Worm (Caenorhabditis elegans) whole organism, L3 larva: Measurements from ENCODE around the gene F17C11.11.

ENCODE experiments used
- R02D3.7 ChIP-seq: fragments of 150-350 bp; optimal IDR thresholded peaks from 2 replicates; lab custom pipeline; 2014; ENCODE audit warnings: missing biosample characterization, missing genetic modification characterization
- ZK546.5 ChIP-seq: sonication (generic microtip); optimal IDR thresholded peaks from 2 replicates; lab custom pipeline; 2017; ENCODE audit warnings: missing biosample characterization, missing genetic modification characterization
- ama-1 ChIP-seq: fragments of 150-350 bp; optimal IDR thresholded peaks from 2 replicates; lab custom pipeline; 2018
- ceh-28 ChIP-seq: fragments of 150-350 bp; optimal IDR thresholded peaks from 2 replicates; lab custom pipeline; 2014; ENCODE audit warnings: missing biosample characterization, missing genetic modification reagents, missing genetic modification characterization
- ceh-82 ChIP-seq: fragments of 150-350 bp; optimal IDR thresholded peaks from 2 replicates; lab custom pipeline; 2014; ENCODE audit warnings: missing biosample characterization, missing genetic modification characterization
- ceh-9 ChIP-seq: sonication (generic microtip); optimal IDR thresholded peaks from 2 replicates; lab custom pipeline; 2018; ENCODE audit warnings: missing biosample characterization, missing genetic modification characterization
- daf-12 ChIP-seq: fragments of 150-350 bp; optimal IDR thresholded peaks from 2 replicates; lab custom pipeline; 2014; ENCODE audit warnings: missing biosample characterization, missing genetic modification reagents, missing genetic modification characterization
- egl-5 ChIP-seq: fragments of 150-350 bp; optimal IDR thresholded peaks from 2 replicates; lab custom pipeline; 2017; ENCODE audit warnings: missing biosample characterization, missing genetic modification reagents, missing genetic modification characterization, inconsistent platforms
- elt-1 ChIP-seq: fragments of 150-350 bp; optimal IDR thresholded peaks from 2 replicates; lab custom pipeline; 2014; ENCODE audit warnings: missing biosample characterization, missing genetic modification characterization
- elt-2 ChIP-seq: sonication (generic microtip); optimal IDR thresholded peaks from 2 replicates; lab custom pipeline; 2016; ENCODE audit warnings: missing genetic modification reagents, mild to moderate bottlenecking, missing genetic modification characterization, missing compliant biosample characterization
- elt-3 ChIP-seq, 3 experiments: fragments of 150-350 bp in 1 of 3; sonication (generic microtip) in 2 of 3; optimal IDR thresholded peaks; 2 replicates in 2 of 3; 4 replicates in 1 of 3; lab custom pipeline; 2014 to 2017; ENCODE audit warnings: missing biosample characterization in 3 of 3, missing genetic modification characterization in 3 of 3
- eor-1 ChIP-seq, 2 experiments: fragments of 150-350 bp; optimal IDR thresholded peaks; 2 replicates each; lab custom pipeline; 2014 to 2018; ENCODE audit warnings: missing biosample characterization in 2 of 2, missing genetic modification characterization in 2 of 2
- fkh-10 ChIP-seq: sonication (generic microtip); optimal IDR thresholded peaks from 2 replicates; lab custom pipeline; 2017; ENCODE audit warnings: missing biosample characterization, missing genetic modification reagents, missing genetic modification characterization
- fos-1 ChIP-seq: fragments of 150-350 bp; optimal IDR thresholded peaks from 2 replicates; lab custom pipeline; 2014; ENCODE audit warnings: missing biosample characterization, missing genetic modification characterization
- hmg-11 ChIP-seq: sonication (generic microtip); optimal IDR thresholded peaks from 2 replicates; lab custom pipeline; 2016; ENCODE audit warnings: missing genetic modification characterization, missing compliant biosample characterization
- jun-1 ChIP-seq: fragments of 150-350 bp; optimal IDR thresholded peaks from 2 replicates; lab custom pipeline; 2014; ENCODE audit warnings: missing biosample characterization, missing genetic modification reagents, missing genetic modification characterization
- lin-15B ChIP-seq: fragments of 150-350 bp; optimal IDR thresholded peaks from 2 replicates; lab custom pipeline; 2014; ENCODE audit warnings: missing biosample characterization, missing genetic modification characterization
- lin-39 ChIP-seq: fragments of 150-350 bp; optimal IDR thresholded peaks from 2 replicates; lab custom pipeline; 2018; ENCODE audit warnings: missing biosample characterization, missing genetic modification reagents, missing genetic modification characterization
- lsy-12 ChIP-seq: sonication (generic microtip); optimal IDR thresholded peaks from 2 replicates; lab custom pipeline; 2016; ENCODE audit warnings: mild to moderate bottlenecking, missing genetic modification characterization, missing compliant biosample characterization
- mdl-1 ChIP-seq: fragments of 150-350 bp; optimal IDR thresholded peaks from 2 replicates; lab custom pipeline; 2014; ENCODE audit warnings: missing biosample characterization, missing genetic modification characterization
- mml-1 ChIP-seq: fragments of 150-350 bp; sonication (generic microtip); optimal IDR thresholded peaks from 3 replicates; lab custom pipeline; 2014; ENCODE audit warnings: missing biosample characterization, missing genetic modification characterization
- nfya-1 ChIP-seq: sonication (generic microtip); optimal IDR thresholded peaks from 2 replicates; lab custom pipeline; 2017; ENCODE audit warnings: missing genetic modification characterization, mild to moderate bottlenecking, missing compliant biosample characterization, antibody characterized with exemption, moderate library complexity; ENCODE audit not compliant: insufficient read depth
- nhr-11 ChIP-seq: fragments of 150-350 bp; optimal IDR thresholded peaks from 2 replicates; lab custom pipeline; 2014; ENCODE audit warnings: missing biosample characterization, missing genetic modification characterization
- nhr-12 ChIP-seq: fragments of 150-350 bp; optimal IDR thresholded peaks from 2 replicates; lab custom pipeline; 2014; ENCODE audit warnings: missing biosample characterization, missing genetic modification characterization
- nhr-23 ChIP-seq: fragments of 150-350 bp; optimal IDR thresholded peaks from 2 replicates; lab custom pipeline; 2014; ENCODE audit warnings: missing biosample characterization, missing genetic modification reagents, missing genetic modification characterization
- nhr-237 ChIP-seq: fragments of 150-350 bp; optimal IDR thresholded peaks from 2 replicates; lab custom pipeline; 2014; ENCODE audit warnings: missing biosample characterization, missing genetic modification characterization
- nhr-25 ChIP-seq: sonication (generic microtip); optimal IDR thresholded peaks from 2 replicates; lab custom pipeline; 2017; ENCODE audit warnings: missing biosample characterization, missing genetic modification characterization
- nhr-28 ChIP-seq: fragments of 150-350 bp; optimal IDR thresholded peaks from 2 replicates; lab custom pipeline; 2014; ENCODE audit warnings: missing biosample characterization, missing genetic modification characterization
- nhr-43 ChIP-seq: sonication (generic microtip); optimal IDR thresholded peaks from 2 replicates; lab custom pipeline; 2016; ENCODE audit warnings: mild to moderate bottlenecking, missing genetic modification characterization, missing compliant biosample characterization; ENCODE audit not compliant: poor library complexity, severe bottlenecking
- nhr-67 ChIP-seq: fragments of 150-350 bp; optimal IDR thresholded peaks from 2 replicates; lab custom pipeline; 2014; ENCODE audit warnings: missing biosample characterization, missing genetic modification characterization
- pha-4 ChIP-seq: fragments of 150-350 bp; optimal IDR thresholded peaks from 2 replicates; lab custom pipeline; 2014; ENCODE audit warnings: missing biosample characterization, missing genetic modification reagents, missing genetic modification characterization
- pqm-1 ChIP-seq: fragments of 150-350 bp; optimal IDR thresholded peaks from 2 replicates; lab custom pipeline; 2017; ENCODE audit warnings: missing biosample characterization, missing genetic modification characterization, inconsistent platforms
- sea-2 ChIP-seq: fragments of 150-350 bp; sonication (generic microtip); optimal IDR thresholded peaks from 4 replicates; lab custom pipeline; 2014; ENCODE audit warnings: missing biosample characterization, missing genetic modification reagents, missing genetic modification characterization
- skn-1 ChIP-seq: fragments of 150-350 bp; optimal IDR thresholded peaks from 2 replicates; lab custom pipeline; 2014; ENCODE audit warnings: missing biosample characterization, missing genetic modification characterization
- snpc-4 ChIP-seq: fragments of 150-350 bp; optimal IDR thresholded peaks from 2 replicates; lab custom pipeline; 2014; ENCODE audit warnings: missing biosample characterization, missing genetic modification characterization
- tbx-2 ChIP-seq: sonication (generic microtip); optimal IDR thresholded peaks from 2 replicates; lab custom pipeline; 2016; ENCODE audit warnings: mild to moderate bottlenecking, missing genetic modification characterization, missing compliant biosample characterization
- unc-39 ChIP-seq: sonication (generic microtip); optimal IDR thresholded peaks from 4 replicates; lab custom pipeline; 2017; ENCODE audit warnings: missing biosample characterization, missing genetic modification characterization
- unc-62 ChIP-seq: fragments of 150-350 bp; sonication (generic microtip); optimal IDR thresholded peaks from 4 replicates; lab custom pipeline; 2014; ENCODE audit warnings: missing biosample characterization, missing genetic modification reagents, missing genetic modification characterization
- zag-1 ChIP-seq: fragments of 150-350 bp; optimal IDR thresholded peaks from 2 replicates; lab custom pipeline; 2014; ENCODE audit warnings: missing biosample characterization, missing genetic modification characterization
- ztf-4 ChIP-seq: fragments of 150-350 bp; optimal IDR thresholded peaks from 2 replicates; lab custom pipeline; 2014; ENCODE audit warnings: missing biosample characterization, missing genetic modification characterization

Gene F17C11.11

ce11 chrV:10954832-10955231 is 16.2 kb upstream of the F17C11.11 start, which contains the start of gene F17C11.6:
Gene F17C11.6 (plus strand): TSS chrV:10955121.
- TF ChIP-seq mdl-1 (tag; lab: Kevin White, UChicago) (no peak), nhr-12 (tag; lab: Kevin White, UChicago) (no peak), pqm-1 (tag; lab: Kevin White, UChicago) (peak; percentile 82), nfya-1 (tag; lab: Kevin White, UChicago) (no peak), zag-1 (tag; lab: Kevin White, UChicago) (no peak), jun-1 (tag; lab: Kevin White, UChicago) (no peak), skn-1 (no peak), pha-4 (no peak), fos-1 (no peak), lsy-12 (tag; lab: Kevin White, UChicago) (no peak), lin-15B (tag; lab: Kevin White, UChicago) (no peak), nhr-43 (no peak), elt-3 (tag; optimal IDR thresholded peaks at IDR 0.05; lab: Kevin White, UChicago) (no peak), hmg-11 (tag; lab: Kevin White, UChicago) (no peak), ceh-9 (tag; lab: Kevin White, UChicago) (no peak), elt-2 (peak; percentile 70), tbx-2 (tag; lab: Kevin White, UChicago) (no peak)

- TF ChIP-seq hmg-11 (tag; lab: Kevin White, UChicago) (no peak), ceh-28 (no peak), nhr-25 (no peak), elt-2 (no peak), fkh-10 (GFP tag; lab: Kevin White, UChicago) (no peak)
- TF ChIP-seq, all 47 proteins: peak for 0
These were observed 15.7 kb upstream of the F17C11.11 start, which contains the start of gene clec-221 for ce11 chrV:10954334-10954733. Gene clec-221 (minus strand): TSS chrV:10954434.

ce11 chrV:10953471-10954155 is 15.0 kb upstream of the F17C11.11 start:
- TF ChIP-seq nfya-1 (tag; lab: Kevin White, UChicago) (no peak), nhr-43 (peak; percentile 8), ama-1 (peak; percentile 83), nhr-12 (tag; lab: Kevin White, UChicago) (no peak), ceh-82 (tag; lab: Kevin White, UChicago) (no peak), nhr-237 (tag; lab: Kevin White, UChicago) (no peak), mdl-1 (tag; lab: Kevin White, UChicago) (no peak), egl-5 (tag; lab: Kevin White, UChicago) (no peak), zag-1 (tag; lab: Kevin White, UChicago) (no peak), fkh-10 (GFP tag; lab: Kevin White, UChicago) (no peak), elt-1 (no peak), hmg-11 (tag; lab: Kevin White, UChicago) (no peak), tbx-2 (tag; lab: Kevin White, UChicago) (peak; percentile 22), R02D3.7 (no peak), elt-3 (tag; optimal IDR thresholded peaks at IDR 0.05; lab: Kevin White, UChicago) (no peak), lsy-12 (tag; lab: Kevin White, UChicago) (peak; percentile 36), nhr-25 (peak; percentile 43), unc-39 (tag; lab: Kevin White, UChicago) (no peak), nhr-23 (no peak), daf-12 (no peak), ztf-4 (tag; lab: Kevin White, UChicago) (peak; percentile 13), nhr-67 (tag; lab: Kevin White, UChicago) (no peak), pha-4 (peak; percentile 16), pqm-1 (tag; lab: Kevin White, UChicago) (no peak), ZK546.5 (tag; lab: Kevin White, UChicago) (no peak)

ce11 chrV:10951655-10952278 is 13.2 kb upstream of the F17C11.11 start, which contains the start of gene F17C11.4:
Gene F17C11.4 (plus strand): TSS chrV:10951860.
- TF ChIP-seq egl-5 (tag; lab: Kevin White, UChicago) = peak; percentile 81
- peak; percentile 57 for TF ChIP-seq nhr-23
- TF ChIP-seq mdl-1 (tag; lab: Kevin White, UChicago) = no peak
- peak; percentile 51 for TF ChIP-seq snpc-4
- TF ChIP-seq nhr-237 (tag; lab: Kevin White, UChicago) = no peak
- peak; percentile 53 for TF ChIP-seq unc-62
- no peak for TF ChIP-seq eor-1 (tag; optimal IDR thresholded peaks at IDR 0.05; lab: Kevin White, UChicago)
- no peak for TF ChIP-seq ceh-28
- TF ChIP-seq elt-2 = peak; percentile 83
- TF ChIP-seq elt-1 = no peak
- TF ChIP-seq lin-15B (tag; lab: Kevin White, UChicago) = peak; percentile 1
- TF ChIP-seq pqm-1 (tag; lab: Kevin White, UChicago) = no peak
- no peak for TF ChIP-seq nhr-67 (tag; lab: Kevin White, UChicago)
- TF ChIP-seq ama-1 = peak; percentile 46
- TF ChIP-seq zag-1 (tag; lab: Kevin White, UChicago) = no peak
- TF ChIP-seq nhr-11 (tag; lab: Kevin White, UChicago) = peak; percentile 47
- TF ChIP-seq mml-1 = no peak
- TF ChIP-seq fos-1 = peak; percentile 14
- no peak for TF ChIP-seq sea-2
- TF ChIP-seq nhr-43 = peak; percentile 88
- TF ChIP-seq lsy-12 (tag; lab: Kevin White, UChicago) = peak; percentile 43
- peak; percentile 87 for TF ChIP-seq nhr-25
- no peak for TF ChIP-seq nhr-28 (tag; lab: Kevin White, UChicago)
- no peak for TF ChIP-seq daf-12
- no peak for TF ChIP-seq skn-1
- TF ChIP-seq lin-39 (tag; lab: Kevin White, UChicago) = peak; percentile 0
- peak; percentile 74 for TF ChIP-seq hmg-11 (tag; lab: Kevin White, UChicago)
- no peak for TF ChIP-seq elt-3 (tag; optimal IDR thresholded peaks at IDR 0.05; lab: Kevin White, UChicago)
- TF ChIP-seq unc-39 (tag; lab: Kevin White, UChicago) = no peak
- TF ChIP-seq ZK546.5 (tag; lab: Kevin White, UChicago) = no peak
- TF ChIP-seq pha-4 = peak; percentile 43
